Worm (Caenorhabditis elegans) whole organism, L2 larva: ENCODE data around the gene srd-19.
A peak's percentile ranks its signal among the peaks of the same experiment; 100 is the strongest.
"Not testable (repeated sequence)": the region's sequence is repeated elsewhere in the genome, so short reads cannot be mapped to it uniquely, and the experiment has no call there.

Experiments used
- C34F6.9 ChIP-seq: fragments of 150-350 bp; optimal IDR thresholded peaks from 2 replicates; lab custom pipeline; 2014; ENCODE audit warnings: missing biosample characterization, missing genetic modification characterization
- R02D3.7 ChIP-seq: fragments of 150-350 bp; optimal IDR thresholded peaks from 2 replicates; lab custom pipeline; 2014; ENCODE audit warnings: missing biosample characterization, missing genetic modification characterization
- ZK546.5 ChIP-seq: sonication (generic microtip); optimal IDR thresholded peaks from 2 replicates; lab custom pipeline; 2017; ENCODE audit warnings: missing biosample characterization, missing genetic modification characterization
- alr-1 ChIP-seq: fragments of 150-350 bp; optimal IDR thresholded peaks from 2 replicates; lab custom pipeline; 2014; ENCODE audit warnings: missing biosample characterization, missing genetic modification characterization
- aly-2 ChIP-seq: fragments of 150-350 bp; optimal IDR thresholded peaks from 2 replicates; lab custom pipeline; 2014; ENCODE audit warnings: missing biosample characterization, missing genetic modification characterization
- ceh-16 ChIP-seq: fragments of 150-350 bp; optimal IDR thresholded peaks from 2 replicates; lab custom pipeline; 2014; ENCODE audit warnings: missing biosample characterization, missing genetic modification characterization
- ceh-82 ChIP-seq: fragments of 150-350 bp; optimal IDR thresholded peaks from 2 replicates; lab custom pipeline; 2014; ENCODE audit warnings: missing biosample characterization, missing genetic modification characterization
- crh-2 ChIP-seq: sonication (generic microtip); optimal IDR thresholded peaks from 2 replicates; lab custom pipeline; 2017; ENCODE audit warnings: missing biosample characterization, missing genetic modification characterization
- dmd-4 ChIP-seq: sonication (generic microtip); optimal IDR thresholded peaks from 2 replicates; lab custom pipeline; 2017; ENCODE audit warnings: missing biosample characterization, missing genetic modification characterization
- egl-27 ChIP-seq: sonication (generic microtip); optimal IDR thresholded peaks from 3 replicates; lab custom pipeline; 2017; ENCODE audit warnings: missing biosample characterization, missing genetic modification reagents, missing genetic modification characterization
- elt-1 ChIP-seq: fragments of 150-350 bp; optimal IDR thresholded peaks from 2 replicates; lab custom pipeline; 2014; ENCODE audit warnings: missing biosample characterization, missing genetic modification characterization
- fos-1 ChIP-seq: fragments of 150-350 bp; optimal IDR thresholded peaks from 2 replicates; lab custom pipeline; 2014; ENCODE audit warnings: missing biosample characterization, missing genetic modification characterization
- gmeb-1 ChIP-seq: fragments of 150-350 bp; optimal IDR thresholded peaks from 2 replicates; lab custom pipeline; 2014; ENCODE audit warnings: missing biosample characterization, missing genetic modification characterization
- lin-11 ChIP-seq: fragments of 150-350 bp; sonication (generic microtip); optimal IDR thresholded peaks from 2 replicates; lab custom pipeline; 2014; ENCODE audit warnings: missing biosample characterization, missing genetic modification characterization, inconsistent platforms, mixed read lengths
- lsy-2 ChIP-seq, 2 experiments: fragments of 150-350 bp in 1 of 2; sonication (generic microtip) in 1 of 2; optimal IDR thresholded peaks; 2 replicates each; lab custom pipeline; 2014 to 2017; ENCODE audit warnings: missing biosample characterization in 2 of 2, missing genetic modification characterization in 2 of 2
- mab-5 ChIP-seq: fragments of 150-350 bp; optimal IDR thresholded peaks from 2 replicates; lab custom pipeline; 2014; ENCODE audit warnings: missing biosample characterization, missing genetic modification characterization
- mbf-1 ChIP-seq: sonication (generic microtip); optimal IDR thresholded peaks from 2 replicates; lab custom pipeline; 2017; ENCODE audit warnings: missing biosample characterization, missing genetic modification characterization
- mdl-1 ChIP-seq, 2 experiments: fragments of 150-350 bp in 1 of 2; sonication (generic microtip) in 1 of 2; optimal IDR thresholded peaks; 2 replicates each; lab custom pipeline; 2017; ENCODE audit warnings: missing biosample characterization in 2 of 2, missing genetic modification characterization in 2 of 2
- nhr-11 ChIP-seq: fragments of 150-350 bp; optimal IDR thresholded peaks from 2 replicates; lab custom pipeline; 2014; ENCODE audit warnings: missing biosample characterization, missing genetic modification characterization
- nhr-12 ChIP-seq: fragments of 150-350 bp; optimal IDR thresholded peaks from 2 replicates; lab custom pipeline; 2014; ENCODE audit warnings: missing biosample characterization, missing genetic modification characterization
- nhr-23 ChIP-seq: fragments of 150-350 bp; optimal IDR thresholded peaks from 2 replicates; lab custom pipeline; 2014; ENCODE audit warnings: missing biosample characterization, missing genetic modification reagents, missing genetic modification characterization
- nhr-237 ChIP-seq: fragments of 150-350 bp; optimal IDR thresholded peaks from 2 replicates; lab custom pipeline; 2014; ENCODE audit warnings: missing biosample characterization, missing genetic modification characterization
- nhr-25 ChIP-seq: fragments of 150-350 bp; sonication (generic microtip); optimal IDR thresholded peaks from 3 replicates; lab custom pipeline; 2014; ENCODE audit warnings: missing biosample characterization, missing genetic modification characterization
- nhr-6 ChIP-seq: fragments of 150-350 bp; optimal IDR thresholded peaks from 2 replicates; lab custom pipeline; 2014; ENCODE audit warnings: missing biosample characterization, missing genetic modification characterization
- peb-1 ChIP-seq: fragments of 150-350 bp; optimal IDR thresholded peaks from 2 replicates; lab custom pipeline; 2014; ENCODE audit warnings: missing biosample characterization, missing genetic modification characterization
- sem-4 ChIP-seq: fragments of 150-350 bp; optimal IDR thresholded peaks from 2 replicates; lab custom pipeline; 2014; ENCODE audit warnings: missing biosample characterization, missing genetic modification reagents, missing genetic modification characterization
- sma-3 ChIP-seq: sonication (generic microtip); optimal IDR thresholded peaks from 2 replicates; lab custom pipeline; 2016; ENCODE audit warnings: missing genetic modification reagents, missing genetic modification characterization, missing compliant biosample characterization
- snpc-4 ChIP-seq: fragments of 150-350 bp; optimal IDR thresholded peaks from 2 replicates; lab custom pipeline; 2014; ENCODE audit warnings: missing biosample characterization, missing genetic modification characterization
- unc-39 ChIP-seq: fragments of 150-350 bp; optimal IDR thresholded peaks from 2 replicates; lab custom pipeline; 2014; ENCODE audit warnings: missing biosample characterization, missing genetic modification characterization
- unc-55 ChIP-seq: fragments of 150-350 bp; sonication (generic microtip); optimal IDR thresholded peaks from 3 replicates; lab custom pipeline; 2014; ENCODE audit warnings: missing biosample characterization, missing genetic modification reagents, missing genetic modification characterization
- zag-1 ChIP-seq: fragments of 150-350 bp; optimal IDR thresholded peaks from 2 replicates; lab custom pipeline; 2014; ENCODE audit warnings: missing biosample characterization, missing genetic modification characterization
- ztf-1 ChIP-seq: fragments of 200-800 bp; sonication (Bioruptor generic); conservative IDR thresholded peaks from 2 replicates; pipeline ENCODE4 v1.3.6; 2022; ENCODE audit warnings: missing genetic modification characterization, missing compliant biosample characterization

srd-19 gene

ce11 chrV:13445229-13445949 is 16.8 kb upstream of the srd-19 start, which contains the start of gene Y2H9A.4:
TSS of gene Y2H9A.4 (plus strand) at chrV:13445899.
- no peak for TF ChIP-seq alr-1 (tag; lab: Kevin White, UChicago)
- TF ChIP-seq sma-3 (GFP tag; lab: Kevin White, UChicago), result no peak
- TF ChIP-seq crh-2 (tag; lab: Kevin White, UChicago), result peak; percentile 56
- no peak for TF ChIP-seq nhr-237 (tag; lab: Kevin White, UChicago)
- TF ChIP-seq mdl-1 (tag; optimal IDR thresholded peaks at IDR 0.05; lab: Kevin White, UChicago), result no peak
- no peak for TF ChIP-seq ZK546.5
- no peak for TF ChIP-seq nhr-11 (tag; lab: Kevin White, UChicago)
- TF ChIP-seq nhr-25 (tag; lab: Kevin White, UChicago), result peak; percentile 31
- peak; percentile 23 for TF ChIP-seq C34F6.9 (tag; lab: Kevin White, UChicago)
- TF ChIP-seq mbf-1 (tag; lab: Kevin White, UChicago), result no peak
- peak; percentile 28 for TF ChIP-seq mab-5 (tag; lab: Kevin White, UChicago)
- TF ChIP-seq lin-11 (tag; lab: Kevin White, UChicago), result no peak
- peak; percentile 53 for TF ChIP-seq fos-1 (tag; lab: Kevin White, UChicago)
- TF ChIP-seq unc-55 (GFP tag; lab: Kevin White, UChicago), result no peak
- no peak for TF ChIP-seq nhr-12
- TF ChIP-seq ceh-16 (tag; lab: Kevin White, UChicago), result no peak
- no peak for TF ChIP-seq unc-39 (tag; lab: Kevin White, UChicago)
- no peak for TF ChIP-seq ztf-1 (GFP tag; lab: Robert Waterston, UW)
- no peak for TF ChIP-seq R02D3.7

DNA sequence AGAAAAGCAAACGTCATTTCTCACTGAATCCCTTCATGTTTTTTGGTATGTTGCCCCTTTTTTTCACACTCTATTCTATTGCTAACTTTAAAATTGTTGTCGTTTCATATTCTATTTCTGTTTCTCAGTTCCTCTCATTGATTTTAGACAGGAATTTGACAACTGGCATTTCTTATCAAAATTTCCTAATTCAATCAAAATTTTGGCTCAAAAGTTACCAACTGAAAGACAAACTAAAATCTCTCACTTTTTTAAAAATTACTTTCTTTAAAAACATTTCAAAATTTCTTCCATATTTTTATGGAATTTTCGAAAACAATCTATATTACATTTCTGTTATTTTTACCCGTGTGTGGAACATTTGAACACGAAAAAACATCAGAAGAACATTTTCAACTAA is 15.0 kb upstream of the srd-19 start, which contains the start of gene Y2H9A.6:
Y2H9A.6 (plus strand) TSS at position 301 of the 400 bp plus-strand sequence.
- not testable (repeated sequence) for TF ChIP-seq lsy-2 (tag; optimal IDR thresholded peaks at IDR 0.05; lab: Kevin White, UChicago); nhr-12; nhr-11 (tag; lab: Kevin White, UChicago)

DNA sequence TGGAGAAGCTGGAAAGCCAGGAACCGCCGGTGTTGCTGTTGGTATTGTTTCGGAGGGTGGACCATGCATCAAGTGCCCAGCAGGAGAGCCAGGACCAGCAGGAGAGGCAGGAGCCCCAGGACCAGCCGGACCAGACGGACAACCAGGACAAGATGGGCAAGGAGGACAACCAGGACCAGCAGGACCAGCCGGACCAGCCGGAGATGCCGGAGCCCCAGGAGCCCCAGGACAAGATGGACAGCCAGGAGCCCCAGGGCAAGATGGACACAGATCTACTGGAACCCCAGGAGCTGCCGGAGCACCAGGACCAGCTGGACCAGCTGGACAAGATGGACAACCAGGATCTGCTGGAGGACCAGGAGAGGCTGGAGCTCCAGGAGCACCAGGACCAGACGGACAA is 14.3 kb upstream of the srd-19 start:
- TF ChIP-seq nhr-6 (tag; lab: Kevin White, UChicago) (no peak), elt-1 (tag; lab: Kevin White, UChicago) (no peak), dmd-4 (tag; lab: Kevin White, UChicago) (no peak), peb-1 (tag; lab: Kevin White, UChicago) (no peak), lsy-2 (tag; optimal IDR thresholded peaks at IDR 0.05; lab: Kevin White, UChicago) (no peak), nhr-11 (tag; lab: Kevin White, UChicago) (no peak), egl-27 (tag; lab: Kevin White, UChicago) (no peak)

ce11 chrV:13441661-13442060 is 13.1 kb upstream of the srd-19 start, which contains the start of gene col-162:
TSS of gene col-162 (plus strand) at chrV:13441961.
- TF ChIP-seq sem-4 (tag; lab: Kevin White, UChicago), result no peak
- no peak for TF ChIP-seq aly-2 (tag; lab: Kevin White, UChicago)
- no peak for TF ChIP-seq nhr-23 (tag; lab: Kevin White, UChicago)
- TF ChIP-seq ceh-82, result no peak
- TF ChIP-seq zag-1 (tag; lab: Kevin White, UChicago), result no peak
- no peak for TF ChIP-seq nhr-237 (tag; lab: Kevin White, UChicago)
- TF ChIP-seq ztf-1 (GFP tag; lab: Robert Waterston, UW), result no peak
- no peak for TF ChIP-seq snpc-4 (tag; lab: Kevin White, UChicago)
- TF ChIP-seq, all 48 proteins: peak for 0

DNA sequence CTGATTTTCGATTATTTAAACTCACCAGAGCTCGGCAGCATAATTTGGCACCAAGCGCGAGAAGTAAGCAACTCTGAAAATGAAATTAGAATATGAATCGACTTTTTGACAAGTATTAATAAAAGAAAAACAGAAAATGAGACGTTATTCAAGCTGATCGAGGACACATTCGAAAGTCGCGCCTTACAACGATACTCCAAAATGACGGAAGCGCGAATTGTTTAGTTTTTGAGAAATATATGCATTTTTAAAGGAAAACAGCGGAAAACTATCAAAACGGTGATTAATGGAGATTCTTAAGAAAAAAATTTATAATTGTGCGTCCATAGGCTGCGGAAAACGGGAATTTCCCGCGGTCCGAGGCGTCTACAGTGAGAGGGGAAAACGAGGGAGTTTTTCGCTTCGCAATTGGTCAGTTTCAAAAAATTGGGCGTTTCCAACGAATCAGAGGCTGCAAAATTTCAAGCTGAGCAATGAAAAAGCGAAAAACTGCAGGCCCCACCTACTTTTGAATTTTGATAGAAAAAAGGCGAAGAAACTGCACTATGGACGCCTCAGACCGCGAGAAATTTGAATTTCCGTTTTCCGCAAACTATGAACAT is 9.0 kb upstream of the srd-19 start, which contains the start of gene mes-4:
mes-4 (minus strand) TSS at position 73 of the 602 bp plus-strand sequence.
- no peak for TF ChIP-seq ceh-82
- TF ChIP-seq gmeb-1 (tag; lab: Kevin White, UChicago), result peak; percentile 49
